Worm (Caenorhabditis elegans): ENCODE results near the gene T07G12.4.

ce11 chrIV:10567822-10568221 lies 29.3 kb upstream of the T07G12.4 start:
- TF ChIP-seq ama-1 (optimal IDR thresholded peaks at IDR 0.05) (no peak), tbx-11 (GFP tag; IDR thresholded peaks at IDR 0.05) (no peak), flt-1 (GFP tag; IDR thresholded peaks at IDR 0.05) (no peak), aly-1 (tag; optimal IDR thresholded peaks at IDR 0.05) (no peak), ets-7 (tag; optimal IDR thresholded peaks at IDR 0.05) (no peak), pes-1 (GFP tag; IDR thresholded peaks at IDR 0.05) (no peak), sea-1 (GFP tag; conservative IDR thresholded peaks at IDR 0.05) (no peak), hnd-1 (tag; optimal IDR thresholded peaks at IDR 0.05) (no peak), ceh-36 (tag; optimal IDR thresholded peaks at IDR 0.05) (no peak), F13C5.2 (tag; optimal IDR thresholded peaks at IDR 0.05) (no peak), scrt-1 (GFP tag; IDR thresholded peaks at IDR 0.05) (no peak), tra-4 (tag; optimal IDR thresholded peaks at IDR 0.05) (no peak), hmg-4 (GFP tag; optimal IDR thresholded peaks at IDR 0.05) (no peak), ceh-13 (GFP tag; optimal IDR thresholded peaks at IDR 0.05) (no peak)
